Worm (Caenorhabditis elegans): ENCODE results near the gene Y73F8A.20.

DNA sequence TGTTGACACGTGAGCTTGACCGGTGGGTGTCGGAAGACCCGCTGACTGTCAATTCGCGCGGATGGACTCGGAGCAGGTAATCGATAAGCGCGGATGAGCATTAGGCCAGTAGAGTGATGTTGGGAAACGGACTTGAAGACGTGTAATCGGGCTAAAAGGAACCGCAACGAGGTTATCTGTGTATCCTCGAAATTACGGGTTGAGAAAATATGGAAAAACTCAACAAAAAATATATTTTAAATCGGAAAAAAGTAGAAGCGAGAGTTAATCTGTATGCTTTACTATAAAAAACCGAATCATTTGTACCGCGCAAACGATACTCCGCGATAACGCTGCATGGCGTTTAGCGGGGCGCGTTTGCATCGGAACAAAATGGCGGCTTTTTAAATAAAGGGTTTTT lies 12.7 kb downstream of the Y73F8A.20 start, which contains the start of gene Y73F8A.1159:
- TF ChIP-seq unc-62 (GFP tag; optimal IDR thresholded peaks at IDR 0.05) (no peak), nhr-12 (tag; optimal IDR thresholded peaks at IDR 0.05) (no peak), egl-27 (tag; optimal IDR thresholded peaks at IDR 0.05) (no peak), C34F6.9 (tag; optimal IDR thresholded peaks at IDR 0.05) (no peak), nhr-21 (tag; optimal IDR thresholded peaks at IDR 0.05) (no peak), zag-1 (tag; optimal IDR thresholded peaks at IDR 0.05) (no peak), ZK546.5 (tag; optimal IDR thresholded peaks at IDR 0.05) (no peak), skn-1 (tag; optimal IDR thresholded peaks at IDR 0.05) (no peak), lsy-2 (tag; optimal IDR thresholded peaks at IDR 0.05) (no peak), nhr-25 (tag; optimal IDR thresholded peaks at IDR 0.05) (no peak), ztf-4 (tag; optimal IDR thresholded peaks at IDR 0.05) (no peak), lin-39 (tag; optimal IDR thresholded peaks at IDR 0.05) (no peak)

Measured in whole organism, L2 larva.